Worm (Caenorhabditis elegans) whole organism, L3 larva: ENCODE results near the gene K08D8.4.

Source experiments
- ama-1 ChIP-seq: fragments of 150-350 bp; optimal IDR thresholded peaks from 2 replicates; lab custom pipeline; 2018
- elt-2 ChIP-seq: sonication (generic microtip); optimal IDR thresholded peaks from 2 replicates; lab custom pipeline; 2016; ENCODE audit warnings: missing genetic modification reagents, mild to moderate bottlenecking, missing genetic modification characterization, missing compliant biosample characterization
- eor-1 ChIP-seq, 2 experiments: fragments of 150-350 bp; optimal IDR thresholded peaks; 2 replicates each; lab custom pipeline; 2014 to 2018; ENCODE audit warnings: missing biosample characterization in 2 of 2, missing genetic modification characterization in 2 of 2
- mml-1 ChIP-seq: fragments of 150-350 bp; sonication (generic microtip); optimal IDR thresholded peaks from 3 replicates; lab custom pipeline; 2014; ENCODE audit warnings: missing biosample characterization, missing genetic modification characterization
- nhr-67 ChIP-seq: fragments of 150-350 bp; optimal IDR thresholded peaks from 2 replicates; lab custom pipeline; 2014; ENCODE audit warnings: missing biosample characterization, missing genetic modification characterization
- unc-39 ChIP-seq: sonication (generic microtip); optimal IDR thresholded peaks from 4 replicates; lab custom pipeline; 2017; ENCODE audit warnings: missing biosample characterization, missing genetic modification characterization
- unc-62 ChIP-seq: fragments of 150-350 bp; sonication (generic microtip); optimal IDR thresholded peaks from 4 replicates; lab custom pipeline; 2014; ENCODE audit warnings: missing biosample characterization, missing genetic modification reagents, missing genetic modification characterization

- TF ChIP-seq mml-1 (tag; lab: Kevin White, UChicago) = no peak
- TF ChIP-seq nhr-67 (tag; lab: Kevin White, UChicago) = no peak
- no peak for TF ChIP-seq ama-1 (lab: Kevin White, UChicago)
- no peak for TF ChIP-seq unc-62
- TF ChIP-seq elt-2 (tag; lab: Kevin White, UChicago) = no peak
- TF ChIP-seq unc-39 = no peak
- TF ChIP-seq eor-1 (tag; optimal IDR thresholded peaks at IDR 0.05; lab: Kevin White, UChicago) = no peak
Observed at ce11 chrIV:12918256-12918655, 8.5 kb upstream of the K08D8.4 start, which contains the start of gene C32H11.3.
